Comparison of ENCODE assay signal across 2 fruit fly cellular contexts in genomic region chrX:7179274-7179673, dm6.
A peak's percentile ranks its signal among the peaks of the same experiment; 100 is the strongest.
TF ChIP-seq lines count a peak whose summit lies in the region.

No protein-coding gene starts in this region.

TF ChIP-seq in whole organism, embryonic, 481 proteins besides CTCF, POLR2A, EP300 and RAD21 (continued from another document):
- no peak for TF ChIP-seq CG18619 (GFP tag; optimal IDR thresholded peaks at IDR 0.05; lab: Kevin White, UChicago)

TF ChIP-seq in whole organism, prepupa, 60 proteins besides CTCF, POLR2A, EP300 and RAD21 (continued from another document):
- TF ChIP-seq CG16779 (tag; optimal IDR thresholded peaks at IDR 0.05; lab: Kevin White, UChicago) (no peak), acj6 (GFP tag; optimal IDR thresholded peaks at IDR 0.05; lab: Kevin White, UChicago) (peak; percentile 57), spab (GFP tag; optimal IDR thresholded peaks at IDR 0.05; lab: Kevin White, UChicago) (peak; percentile 38), achi (GFP tag; optimal IDR thresholded peaks at IDR 0.05; lab: Kevin White, UChicago) (peak; percentile 48), CG6808 (GFP tag; optimal IDR thresholded peaks at IDR 0.05; lab: Kevin White, UChicago) (peak; percentile 40), CG15336 (GFP tag; IDR thresholded peaks at IDR 0.05; lab: Robert Waterston, UW) (peak; percentile 62), Sox14 (GFP tag; optimal IDR thresholded peaks at IDR 0.05; lab: Kevin White, UChicago) (peak; percentile 58), Met (GFP tag; optimal IDR thresholded peaks at IDR 0.05; lab: Kevin White, UChicago) (peak; percentile 47), CG11294 (GFP tag; IDR thresholded peaks at IDR 0.05; lab: Robert Waterston, UW) (no peak), CG3032 (tag; optimal IDR thresholded peaks at IDR 0.05; lab: Kevin White, UChicago) (peak; percentile 18), Hr4 (GFP tag; optimal IDR thresholded peaks at IDR 0.05; lab: Kevin White, UChicago) (peak; percentile 68), CG3919 (GFP tag; optimal IDR thresholded peaks at IDR 0.05; lab: Kevin White, UChicago) (peak; percentile 70), lz (GFP tag; optimal IDR thresholded peaks at IDR 0.05; lab: Kevin White, UChicago) (peak; percentile 48), fkh (GFP tag; optimal IDR thresholded peaks at IDR 0.05; lab: Kevin White, UChicago) (no peak), CG11902 (GFP tag; optimal IDR thresholded peaks at IDR 0.05; lab: Kevin White, UChicago) (peak; percentile 6), Sox102F (GFP tag; optimal IDR thresholded peaks at IDR 0.05; lab: Kevin White, UChicago) (peak; percentile 37), net (GFP tag; optimal IDR thresholded peaks at IDR 0.05; lab: Kevin White, UChicago) (peak; percentile 34), Sox15 (GFP tag; optimal IDR thresholded peaks at IDR 0.05; lab: Kevin White, UChicago) (peak; percentile 10), fd85E (GFP tag; optimal IDR thresholded peaks at IDR 0.05; lab: Kevin White, UChicago) (no peak), cyc (GFP tag; optimal IDR thresholded peaks at IDR 0.05; lab: Kevin White, UChicago) (peak; percentile 28), CG10669 (GFP tag; optimal IDR thresholded peaks at IDR 0.05; lab: Kevin White, UChicago) (peak; percentile 43), CG10631 (GFP tag; optimal IDR thresholded peaks at IDR 0.05; lab: Kevin White, UChicago) (peak; percentile 71), Hr39 (GFP tag; optimal IDR thresholded peaks at IDR 0.05; lab: Kevin White, UChicago) (peak; percentile 58), CG9139 (GFP tag; optimal IDR thresholded peaks at IDR 0.05; lab: Kevin White, UChicago) (no peak), salr (GFP tag; optimal IDR thresholded peaks at IDR 0.05; lab: Kevin White, UChicago) (peak; percentile 23 to 35), CG31627 (GFP tag; optimal IDR thresholded peaks at IDR 0.05; lab: Kevin White, UChicago) (peak; percentile 49), CG32006 (GFP tag; optimal IDR thresholded peaks at IDR 0.05; lab: Kevin White, UChicago) (peak; percentile 71), Ets21C (GFP tag; optimal IDR thresholded peaks at IDR 0.05; lab: Kevin White, UChicago) (peak; percentile 32), svp (GFP tag; lab: Kevin White, UChicago) (peak; percentile 82), CG4318 (GFP tag; optimal IDR thresholded peaks at IDR 0.05; lab: Kevin White, UChicago) (peak; percentile 51), Blimp-1 (GFP tag; optimal IDR thresholded peaks at IDR 0.05; lab: Kevin White, UChicago) (no peak), CG6163 (GFP tag; IDR thresholded peaks at IDR 0.05; lab: Robert Waterston, UW) (peak; percentile 64; the same call in 2 of the 3 replicates), CG6854 (GFP tag; optimal IDR thresholded peaks at IDR 0.05; lab: Kevin White, UChicago) (no peak), CG8632 (GFP tag; optimal IDR thresholded peaks at IDR 0.05; lab: Kevin White, UChicago) (peak; percentile 16), fd59A (GFP tag; optimal IDR thresholded peaks at IDR 0.05; lab: Kevin White, UChicago) (peak; percentile 13), Smox (GFP tag; optimal IDR thresholded peaks at IDR 0.05; lab: Kevin White, UChicago) (peak; percentile 49), CG11762 (GFP tag; optimal IDR thresholded peaks at IDR 0.05; lab: Kevin White, UChicago; ENCODE audit: insufficient read depth) (peak; percentile 22)
